Fruit fly (Drosophila melanogaster) whole organism, wandering third instar larva: Measurements from ENCODE around the gene AP-1sigma.

Source experiments
- Jra ChIP-seq: sonication (Bioruptor generic); optimal IDR thresholded peaks from 2 replicates; lab custom pipeline; 2016; ENCODE audit warnings: missing biosample characterization, missing genetic modification characterization
- Mio ChIP-seq: sonication (Bioruptor generic); optimal IDR thresholded peaks from 2 replicates; lab custom pipeline; 2016; ENCODE audit warnings: missing biosample characterization, missing genetic modification characterization
- OdsH ChIP-seq: fragments of 200-800 bp; sonication (Bioruptor generic); optimal IDR thresholded peaks from 2 replicates; lab custom pipeline; 2016; ENCODE audit warnings: missing biosample characterization, mild to moderate bottlenecking, missing genetic modification characterization
- Sp1 ChIP-seq: fragments of 200-800 bp; sonication (Bioruptor generic); optimal IDR thresholded peaks from 3 replicates; lab custom pipeline; 2019; ENCODE audit warnings: missing biosample characterization, mild to moderate bottlenecking, missing genetic modification characterization, moderate library complexity
- Vsx2 ChIP-seq: fragments of 200-300, 225-300 bp; sonication (Bioruptor generic); optimal IDR thresholded peaks from 2 replicates; lab custom pipeline; 2018; ENCODE audit warnings: missing biosample characterization, missing genetic modification characterization; ENCODE audit not compliant: partially characterized antibody
- br ChIP-seq: fragments of 200-800 bp; sonication (Bioruptor generic); optimal IDR thresholded peaks from 2 replicates; lab custom pipeline; 2016; ENCODE audit warnings: missing biosample characterization, missing genetic modification characterization
- fru ChIP-seq: fragments of 200-800 bp; sonication (Bioruptor generic); optimal IDR thresholded peaks from 3 replicates; lab custom pipeline; 2016; ENCODE audit warnings: missing biosample characterization, mild to moderate bottlenecking, missing genetic modification characterization
- jim ChIP-seq: fragments of 175-275, 200-325 bp; sonication (Bioruptor generic); optimal IDR thresholded peaks from 2 replicates; lab custom pipeline; 2016; ENCODE audit warnings: missing biosample characterization, mild to moderate bottlenecking, missing genetic modification characterization
- pan ChIP-seq: fragments of >200 bp; optimal IDR thresholded peaks from 2 replicates; lab custom pipeline; 2017

- TF ChIP-seq Jra (GFP tag; lab: Kevin White, UChicago) (no peak), jim (GFP tag; lab: Kevin White, UChicago) (no peak), OdsH (GFP tag; lab: Kevin White, UChicago) (no peak), br (GFP tag; lab: Kevin White, UChicago) (no peak), pan (lab: Kevin White, UChicago) (no peak), Mio (GFP tag; lab: Kevin White, UChicago) (no peak), fru (GFP tag; lab: Kevin White, UChicago) (no peak), Sp1 (GFP tag; lab: Kevin White, UChicago) (no peak), Vsx2 (GFP tag; lab: Kevin White, UChicago) (no peak)
These were observed 19.8 kb upstream of the AP-1sigma start for dm6 chr3R:23938564-23939122.
